Worm (Caenorhabditis elegans) whole organism, early embryonic: Measurements from ENCODE around the gene C03C10.2.

ENCODE experiments used
- ceh-36 ChIP-seq: sonication (generic microtip); optimal IDR thresholded peaks from 2 replicates; lab custom pipeline; 2016; ENCODE audit warnings: missing genetic modification characterization, inconsistent platforms, missing compliant biosample characterization
- ets-7 ChIP-seq: sonication (generic microtip); optimal IDR thresholded peaks from 2 replicates; lab custom pipeline; 2016; ENCODE audit warnings: missing genotype, missing genetic modification characterization, missing compliant biosample characterization

DNA sequence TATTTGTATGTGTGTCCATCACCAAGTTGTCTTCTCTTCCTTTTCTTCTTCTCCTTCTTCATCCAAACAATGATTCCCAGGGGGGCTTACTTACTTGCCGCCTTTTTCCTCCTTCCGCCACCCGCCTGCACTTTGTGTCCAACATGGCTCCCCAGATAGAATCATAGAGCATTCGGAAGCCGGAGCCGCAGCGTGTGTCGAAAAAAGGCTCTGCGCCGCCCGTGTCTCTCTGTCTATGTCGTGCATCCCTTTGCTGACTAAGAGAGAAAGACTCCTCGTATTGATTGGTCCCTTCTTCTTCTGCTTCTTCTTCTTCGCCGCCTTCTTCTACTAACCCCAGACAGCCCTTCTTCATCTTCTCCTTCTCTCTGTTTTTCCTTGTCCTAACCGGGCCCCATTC lies 27.1 kb upstream of the C03C10.2 start:
- TF ChIP-seq ets-7 (tag; lab: Kevin White, UChicago) (no peak), ceh-36 (tag; lab: Kevin White, UChicago) (no peak)
